Fruit fly (Drosophila melanogaster) whole organism, embryonic: ENCODE results near the gene CG9616.

ENCODE experiments used
- Bteb2 ChIP-seq: fragments of 200-800 bp; sonication (Bioruptor generic); optimal IDR thresholded peaks from 2 replicates; lab custom pipeline; 2016; ENCODE audit warnings: missing biosample characterization, missing genetic modification characterization
- CG10209 ChIP-seq: fragments of 200-800 bp; sonication (Bioruptor generic); optimal IDR thresholded peaks from 3 replicates; lab custom pipeline; 2017; ENCODE audit warnings: missing biosample characterization, mild to moderate bottlenecking, missing genetic modification characterization, missing genetic modification reagents
- CG11085 ChIP-seq: fragments of 200-800 bp; sonication (Bioruptor generic); IDR thresholded peaks from 2 replicates; pipeline ENCODE4 v1.3.6; 2022; ENCODE audit warnings: missing biosample characterization, missing genetic modification characterization
- CG11093 ChIP-seq: fragments of 200-800 bp; sonication (Bioruptor generic); IDR thresholded peaks from 3 replicates; pipeline ENCODE4 v1.3.6; 2022; ENCODE audit warnings: missing biosample characterization, missing genetic modification characterization
- CG13894 ChIP-seq: fragments of 200-800 bp; sonication (Bioruptor generic); optimal IDR thresholded peaks from 3 replicates; lab custom pipeline; 2018; ENCODE audit warnings: missing biosample characterization, mild to moderate bottlenecking, missing genetic modification characterization, moderate library complexity
- CG14710 ChIP-seq: fragments of 200-800 bp; sonication (Bioruptor generic); optimal IDR thresholded peaks from 3 replicates; lab custom pipeline; 2019; ENCODE audit warnings: missing biosample characterization, mild to moderate bottlenecking, missing genetic modification characterization, moderate library complexity
- CG15479 ChIP-seq: fragments of 200-800 bp; sonication (Bioruptor generic); optimal IDR thresholded peaks from 3 replicates; lab custom pipeline; 2019; ENCODE audit warnings: missing biosample characterization, mild to moderate bottlenecking, missing genetic modification characterization, moderate library complexity
- CG16779 ChIP-seq: fragments of 200-800 bp; sonication (Bioruptor generic); IDR thresholded peaks from 2 replicates; pipeline ENCODE4 v1.3.6; 2022; ENCODE audit warnings: missing biosample characterization, missing genetic modification characterization
- CG16813 ChIP-seq: fragments of 200-800 bp; sonication (Bioruptor generic); IDR thresholded peaks from 3 replicates; pipeline ENCODE4 v1.3.6; 2022; ENCODE audit warnings: missing biosample characterization, missing genetic modification characterization; ENCODE audit not compliant: partially characterized antibody
- CG18599 ChIP-seq: fragments of 200-800 bp; sonication (Bioruptor generic); optimal IDR thresholded peaks from 3 replicates; lab custom pipeline; 2017; ENCODE audit warnings: missing biosample characterization, missing genetic modification characterization, mild to moderate bottlenecking, moderate library complexity, missing genetic modification reagents
- CG2116 ChIP-seq: fragments of 200-800 bp; sonication (Bioruptor generic); optimal IDR thresholded peaks from 3 replicates; lab custom pipeline; 2018; ENCODE audit warnings: missing biosample characterization, mild to moderate bottlenecking, missing genetic modification characterization
- CG2129 ChIP-seq: fragments of 200-800 bp; sonication (Bioruptor generic); IDR thresholded peaks from 2 replicates; pipeline ENCODE4 v1.3.6; 2022; ENCODE audit warnings: missing biosample characterization, missing genetic modification characterization; ENCODE audit not compliant: partially characterized antibody
- CG32532 ChIP-seq: fragments of 200-800 bp; sonication (Bioruptor generic); IDR thresholded peaks from 2 replicates; pipeline ENCODE4 v1.3.6; 2022; ENCODE audit warnings: missing biosample characterization, missing genetic modification characterization
- CG32767 ChIP-seq: fragments of 200-800 bp; sonication (Bioruptor generic); IDR thresholded peaks from 2 replicates; pipeline ENCODE4 v1.3.6; 2022; ENCODE audit warnings: missing biosample characterization, missing genetic modification characterization
- CG3726 ChIP-seq: fragments of 200-800 bp; sonication (Bioruptor generic); IDR thresholded peaks from 3 replicates; pipeline ENCODE4, ENCODE4 v1.3.6; 2022; ENCODE audit warnings: missing biosample characterization, missing genetic modification characterization
- CG4424 ChIP-seq: fragments of 200-800 bp; sonication (Bioruptor generic); optimal IDR thresholded peaks from 3 replicates; lab custom pipeline; 2016; ENCODE audit warnings: missing biosample characterization, missing genetic modification characterization
- CG4707 ChIP-seq: fragments of 200-800 bp; sonication (Bioruptor generic); optimal IDR thresholded peaks from 2 replicates; lab custom pipeline; 2018; ENCODE audit warnings: missing biosample characterization, mild to moderate bottlenecking, missing genetic modification characterization, moderate library complexity
- CG6765 ChIP-seq: fragments of 200-800 bp; sonication (Bioruptor generic); optimal IDR thresholded peaks from 3 replicates; lab custom pipeline; 2017; ENCODE audit warnings: missing biosample characterization, mild to moderate bottlenecking, missing genetic modification characterization
- CG7357 ChIP-seq: fragments of 200-800 bp; sonication (Bioruptor generic); IDR thresholded peaks from 3 replicates; pipeline ENCODE4 v1.3.6; 2022; ENCODE audit warnings: missing biosample characterization, missing genetic modification characterization
- CG9215 ChIP-seq: fragments of 200-800 bp; sonication (Bioruptor generic); IDR thresholded peaks from 2 replicates; pipeline ENCODE4 v1.3.6; 2022; ENCODE audit warnings: missing biosample characterization, missing genetic modification characterization
- D19A ChIP-seq: fragments of 200-800 bp; optimal IDR thresholded peaks from 3 replicates; lab custom pipeline; 2019; ENCODE audit warnings: missing biosample characterization, mild to moderate bottlenecking, missing genetic modification characterization, moderate library complexity
- Dad ChIP-seq: fragments of 200-800 bp; sonication (Bioruptor generic); optimal IDR thresholded peaks from 3 replicates; lab custom pipeline; 2016; ENCODE audit warnings: missing biosample characterization, missing genetic modification characterization
- Doc2 ChIP-seq: fragments of 200-800 bp; sonication (Bioruptor generic); IDR thresholded peaks from 2 replicates; pipeline ENCODE4 v1.3.6; 2022; ENCODE audit warnings: missing biosample characterization, missing genetic modification characterization
- Hey ChIP-seq: fragments of 200-800 bp; sonication (Bioruptor generic); optimal IDR thresholded peaks from 3 replicates; lab custom pipeline; 2018; ENCODE audit warnings: missing biosample characterization, mild to moderate bottlenecking, missing genetic modification characterization
- HmgD ChIP-seq: fragments of 200-800 bp; sonication (Bioruptor generic); optimal IDR thresholded peaks from 3 replicates; lab custom pipeline; 2016; ENCODE audit warnings: missing biosample characterization, missing genetic modification characterization
- Neu2 ChIP-seq: fragments of 200-800 bp; sonication (Bioruptor generic); optimal IDR thresholded peaks from 3 replicates; lab custom pipeline; 2016; ENCODE audit warnings: missing biosample characterization, missing genetic modification characterization, borderline replicate concordance
- Poxn ChIP-seq: fragments of 200-800 bp; sonication (Bioruptor generic); IDR thresholded peaks from 2 replicates; pipeline ENCODE4 v1.3.6; 2022; ENCODE audit warnings: missing biosample characterization, missing genetic modification characterization
- Sin3A ChIP-seq: fragments of >200 bp; optimal IDR thresholded peaks from 2 replicates; lab custom pipeline; 2018
- abd-A ChIP-seq: fragments of 200-800 bp; sonication (Bioruptor generic); optimal IDR thresholded peaks from 3 replicates; lab custom pipeline; 2019; ENCODE audit warnings: missing biosample characterization, mild to moderate bottlenecking, missing genetic modification characterization, moderate library complexity
- al ChIP-seq: fragments of 200-800 bp; sonication (Bioruptor generic); IDR thresholded peaks from 2 replicates; pipeline ENCODE4 v1.3.6; 2022; ENCODE audit warnings: missing biosample characterization, missing genetic modification characterization
- bsh ChIP-seq, 2 experiments: fragments of 200-800 bp; sonication (Bioruptor generic); optimal IDR thresholded peaks; 2 replicates each; lab custom pipeline; 2017 to 2018; ENCODE audit warnings: mild to moderate bottlenecking in 2 of 2, missing biosample characterization in 2 of 2, missing genetic modification characterization in 2 of 2, moderate library complexity in 1 of 2
- ems ChIP-seq: fragments of 200-800 bp; sonication (Bioruptor generic); optimal IDR thresholded peaks from 3 replicates; lab custom pipeline; 2016; ENCODE audit warnings: missing biosample characterization, missing genetic modification characterization
- ftz-f1 ChIP-seq: fragments of 200-800 bp; sonication (Bioruptor generic); optimal IDR thresholded peaks from 2 replicates; lab custom pipeline; 2016; ENCODE audit warnings: missing biosample characterization, missing genetic modification characterization
- gce ChIP-seq: fragments of 200-800 bp; sonication (Bioruptor generic); IDR thresholded peaks from 3 replicates; pipeline ENCODE4 v1.3.6; 2022; ENCODE audit warnings: missing biosample characterization, missing genetic modification characterization
- gcm2 ChIP-seq: fragments of 200-800 bp; sonication (Bioruptor generic); optimal IDR thresholded peaks from 2 replicates; lab custom pipeline; 2016; ENCODE audit warnings: missing biosample characterization, missing genetic modification characterization
- gem ChIP-seq: fragments of 200-800 bp; sonication (Bioruptor generic); optimal IDR thresholded peaks from 2 replicates; lab custom pipeline; 2019; ENCODE audit warnings: missing biosample characterization, mild to moderate bottlenecking, missing genetic modification characterization, moderate library complexity
- ham ChIP-seq: fragments of 200-800 bp; sonication (Bioruptor generic); IDR thresholded peaks from 2 replicates; pipeline ENCODE4 v1.3.6; 2022; ENCODE audit warnings: missing biosample characterization, missing genetic modification characterization
- jigr1 ChIP-seq: fragments of 200-800 bp; sonication (Bioruptor generic); IDR thresholded peaks from 3 replicates; pipeline ENCODE4 v1.3.6; 2022; ENCODE audit warnings: missing biosample characterization, missing genetic modification characterization
- lilli ChIP-seq: fragments of 200-800 bp; sonication (Bioruptor generic); optimal IDR thresholded peaks from 3 replicates; lab custom pipeline; 2016; ENCODE audit warnings: missing biosample characterization, missing genetic modification characterization
- nau ChIP-seq: fragments of 200-800 bp; sonication (Bioruptor generic); optimal IDR thresholded peaks from 3 replicates; lab custom pipeline; 2017; ENCODE audit warnings: missing biosample characterization, mild to moderate bottlenecking, missing genetic modification characterization, missing genetic modification reagents
- pfk ChIP-seq: fragments of 200-800 bp; sonication (Bioruptor generic); optimal IDR thresholded peaks from 2 replicates; lab custom pipeline; 2018; ENCODE audit warnings: missing biosample characterization, mild to moderate bottlenecking, missing genetic modification characterization, moderate library complexity
- phol ChIP-seq: fragments of 200-800 bp; sonication (Bioruptor generic); optimal IDR thresholded peaks from 3 replicates; lab custom pipeline; 2018; ENCODE audit warnings: missing biosample characterization, mild to moderate bottlenecking, missing genetic modification characterization, moderate library complexity
- sc ChIP-seq, 3 experiments: fragments of >200 bp in 2 of 3; fragments of 200-800 bp in 1 of 3; sonication (Bioruptor generic) in 1 of 3; optimal IDR thresholded peaks; 2 replicates in 2 of 3; 3 replicates in 1 of 3; lab custom pipeline; 2017; ENCODE audit warnings: mild to moderate bottlenecking in 1 of 3, missing biosample characterization in 1 of 3, missing genetic modification characterization in 1 of 3, missing genetic modification reagents in 1 of 3
- slp2 ChIP-seq: fragments of 200-800 bp; sonication (Bioruptor generic); optimal IDR thresholded peaks from 2 replicates; lab custom pipeline; 2016; ENCODE audit warnings: missing biosample characterization, missing genetic modification characterization
- stc ChIP-seq: fragments of 200-800 bp; sonication (Bioruptor generic); IDR thresholded peaks from 2 replicates; pipeline ENCODE4 v1.3.6; 2022; ENCODE audit warnings: missing biosample characterization, missing genetic modification characterization
- trh ChIP-seq: fragments of 200-800 bp; sonication (Bioruptor generic); optimal IDR thresholded peaks from 2 replicates; lab custom pipeline; 2016; ENCODE audit warnings: missing biosample characterization, missing genetic modification characterization
- twi ChIP-seq: fragments of 200-800 bp; optimal IDR thresholded peaks from 2 replicates; lab custom pipeline; 2019; ENCODE audit warnings: missing biosample characterization, mild to moderate bottlenecking, missing genetic modification characterization, moderate library complexity
- wdn ChIP-seq: fragments of 200-800 bp; sonication (Bioruptor generic); IDR thresholded peaks from 2 replicates; pipeline ENCODE4 v1.3.6; 2022; ENCODE audit warnings: missing biosample characterization, missing genetic modification characterization
- z ChIP-seq: fragments of 200-800 bp; sonication (Bioruptor generic); IDR thresholded peaks from 3 replicates; pipeline ENCODE4 v1.3.6; 2022; ENCODE audit warnings: missing biosample characterization, missing genetic modification characterization
- zf30C ChIP-seq: fragments of 200-800 bp; sonication (Bioruptor generic); optimal IDR thresholded peaks from 3 replicates; lab custom pipeline; 2018; ENCODE audit warnings: missing biosample characterization, mild to moderate bottlenecking, missing genetic modification characterization

Gene CG9616

DNA sequence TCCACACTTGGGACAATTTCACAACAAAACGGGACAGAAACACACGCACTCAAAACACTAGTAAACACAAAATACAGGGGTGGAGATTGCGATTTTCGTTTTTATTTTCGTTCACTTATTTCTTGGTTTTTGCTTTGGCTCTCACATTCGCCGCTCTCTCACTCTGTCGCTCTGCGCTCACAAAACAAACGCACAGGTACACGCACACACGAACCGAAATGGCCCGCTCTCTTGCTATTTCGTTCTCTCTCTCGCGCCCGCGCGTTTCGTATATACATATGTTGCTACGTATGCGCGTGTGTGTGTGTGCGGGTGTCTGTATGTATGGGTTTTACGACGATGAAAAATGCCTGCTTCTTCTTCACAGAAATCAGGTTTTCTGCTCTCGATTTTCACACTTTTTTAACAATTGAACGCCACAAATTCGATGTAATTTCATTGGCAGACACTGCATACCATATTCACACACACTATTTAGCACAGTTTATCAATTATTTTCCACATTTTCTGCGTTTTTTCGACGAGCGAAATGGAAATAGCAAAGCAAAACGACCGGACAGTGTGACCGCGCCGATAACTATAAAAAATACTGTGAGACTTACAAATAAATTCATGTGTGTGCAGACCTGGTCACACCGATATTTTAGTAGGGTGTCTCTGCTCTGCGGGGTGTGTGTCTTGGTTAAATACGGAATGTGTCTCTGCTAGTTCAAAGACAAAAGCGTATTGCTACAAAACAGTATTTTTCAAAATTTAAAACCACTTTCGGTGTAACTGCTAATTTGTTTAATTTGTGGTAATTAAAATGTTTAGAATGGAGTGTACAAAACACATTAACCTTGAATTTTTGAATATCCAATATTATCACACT is 41.3 kb upstream of the CG9616 start, which contains the start of gene trx (continued):
- TF ChIP-seq twi (tag; lab: Kevin White, UChicago) (peak; percentile 2), ham (GFP tag; lab: Robert Waterston, UW) (no peak), ftz-f1 (no peak), CG15479 (peak; percentile 98), pfk (GFP tag; lab: Kevin White, UChicago) (no peak), trh (GFP tag; lab: Kevin White, UChicago) (no peak), nau (GFP tag; lab: Kevin White, UChicago) (no peak), abd-A (peak; percentile 90), CG7357 (GFP tag; lab: Robert Waterston, UW) (no peak), Neu2 (GFP tag; lab: Kevin White, UChicago) (no peak), CG3726 (GFP tag; lab: Robert Waterston, UW) (no peak), gcm2 (GFP tag; lab: Kevin White, UChicago) (no peak), CG14710 (tag; lab: Kevin White, UChicago) (peak; percentile 80), wdn (GFP tag; lab: Robert Waterston, UW) (no peak), z (GFP tag; lab: Robert Waterston, UW) (no peak), phol (tag; lab: Kevin White, UChicago) (peak; percentile 62), gce (GFP tag; lab: Robert Waterston, UW) (no peak), Hey (tag; lab: Kevin White, UChicago) (no peak), HmgD (GFP tag; lab: Kevin White, UChicago) (peak; percentile 69), CG32767 (no peak), CG4707 (no peak), CG2116 (peak; percentile 36), zf30C (GFP tag; lab: Kevin White, UChicago) (no peak), Bteb2 (GFP tag; lab: Kevin White, UChicago) (no peak), D19A (tag; lab: Kevin White, UChicago) (no peak), sc (optimal IDR thresholded peaks at IDR 0.05; lab: Kevin White, UChicago) (no peak), sc (GFP tag; optimal IDR thresholded peaks at IDR 0.05; lab: Kevin White, UChicago) (no peak), al (GFP tag; lab: Robert Waterston, UW) (no peak), jigr1 (no peak), CG18599 (GFP tag; lab: Kevin White, UChicago) (no peak), CG16779 (GFP tag; lab: Robert Waterston, UW) (no peak), Doc2 (GFP tag; lab: Robert Waterston, UW) (no peak), CG9215 (GFP tag; lab: Robert Waterston, UW) (no peak), CG32532 (GFP tag; lab: Robert Waterston, UW) (no peak), CG11085 (GFP tag; lab: Robert Waterston, UW) (no peak), CG16813 (GFP tag; lab: Robert Waterston, UW) (no peak), lilli (GFP tag; lab: Kevin White, UChicago) (no peak), CG4424 (GFP tag; lab: Kevin White, UChicago) (no peak), ems (no peak), gem (tag; lab: Kevin White, UChicago) (no peak), CG6765 (GFP tag; lab: Kevin White, UChicago) (no peak), CG11093 (GFP tag; lab: Robert Waterston, UW) (no peak), CG13894 (tag; lab: Kevin White, UChicago) (peak; percentile 46), Sin3A (lab: Kevin White, UChicago) (peak; percentile 80), bsh (GFP tag; optimal IDR thresholded peaks at IDR 0.05; lab: Kevin White, UChicago) (peak in 1 of 2 experiments; percentile 65), CG2129 (GFP tag; lab: Robert Waterston, UW) (no peak), Poxn (GFP tag; lab: Robert Waterston, UW) (no peak), stc (GFP tag; lab: Robert Waterston, UW) (no peak), CG10209 (GFP tag; lab: Kevin White, UChicago) (no peak), slp2 (GFP tag; lab: Kevin White, UChicago) (no peak), Dad (GFP tag; lab: Kevin White, UChicago) (peak; percentile 5)
